Fruit fly (Drosophila melanogaster) whole organism, embryonic: ENCODE measurements around the gene JMJD4.

Experiments used
- Adf1 ChIP-seq: fragments of 200-800 bp; sonication (Bioruptor generic); IDR thresholded peaks from 2 replicates; pipeline ENCODE4 v1.3.6; 2022; ENCODE audit warnings: missing biosample characterization, missing genetic modification characterization
- Aef1 ChIP-seq: fragments of 200-800 bp; sonication (Bioruptor generic); IDR thresholded peaks from 3 replicates; pipeline ENCODE4 v1.3.6; 2022; ENCODE audit warnings: missing biosample characterization, missing genetic modification characterization
- Asciz ChIP-seq: fragments of 200-800 bp; sonication (Bioruptor generic); optimal IDR thresholded peaks from 2 replicates; lab custom pipeline; 2017; ENCODE audit warnings: missing biosample characterization, mild to moderate bottlenecking, missing genetic modification characterization, missing genetic modification reagents
- Bdp1 ChIP-seq: fragments of 200-800 bp; sonication (Bioruptor generic); optimal IDR thresholded peaks from 3 replicates; lab custom pipeline; 2016; ENCODE audit warnings: missing biosample characterization, missing genetic modification characterization
- CG10147 ChIP-seq: fragments of 200-800 bp; sonication (Bioruptor generic); optimal IDR thresholded peaks from 2 replicates; lab custom pipeline; 2019; ENCODE audit warnings: missing biosample characterization, mild to moderate bottlenecking, missing genetic modification characterization, moderate library complexity
- CG10959 ChIP-seq: fragments of 200-800 bp; sonication (Bioruptor generic); IDR thresholded peaks from 2 replicates; pipeline ENCODE4 v1.3.6; 2022; ENCODE audit warnings: missing biosample characterization, missing genetic modification characterization
- CG11398 ChIP-seq: fragments of 200-800 bp; sonication (Bioruptor generic); optimal IDR thresholded peaks from 2 replicates; lab custom pipeline; 2016; ENCODE audit warnings: missing biosample characterization, missing genetic modification characterization
- CG11504 ChIP-seq: fragments of 200-800 bp; sonication (Bioruptor generic); optimal IDR thresholded peaks from 3 replicates; lab custom pipeline; 2019; ENCODE audit warnings: missing biosample characterization, mild to moderate bottlenecking, missing genetic modification characterization, moderate library complexity
- CG12219 ChIP-seq: fragments of 200-800 bp; sonication (Bioruptor generic); optimal IDR thresholded peaks from 3 replicates; lab custom pipeline; 2018; ENCODE audit warnings: missing biosample characterization, mild to moderate bottlenecking, missing genetic modification characterization
- CG13624 ChIP-seq: fragments of 200-800 bp; sonication (Bioruptor generic); optimal IDR thresholded peaks from 2 replicates; lab custom pipeline; 2016; ENCODE audit warnings: missing biosample characterization, missing genetic modification characterization
- CG13775 ChIP-seq: fragments of 200-800 bp; sonication (Bioruptor generic); optimal IDR thresholded peaks from 3 replicates; lab custom pipeline; 2017; ENCODE audit warnings: missing biosample characterization, mild to moderate bottlenecking, missing genetic modification characterization
- CG15696 ChIP-seq: fragments of 200-800 bp; sonication (Bioruptor generic); optimal IDR thresholded peaks from 2 replicates; lab custom pipeline; 2019; ENCODE audit warnings: missing biosample characterization, mild to moderate bottlenecking, missing genetic modification characterization, moderate library complexity
- CG17359 ChIP-seq: fragments of 200-800 bp; sonication (Bioruptor generic); optimal IDR thresholded peaks from 3 replicates; lab custom pipeline; 2018; ENCODE audit warnings: missing biosample characterization, mild to moderate bottlenecking, missing genetic modification characterization, moderate library complexity
- CG17568 ChIP-seq: fragments of 200-800 bp; sonication (Bioruptor generic); optimal IDR thresholded peaks from 2 replicates; lab custom pipeline; 2018; ENCODE audit warnings: missing biosample characterization, mild to moderate bottlenecking, missing genetic modification characterization, moderate library complexity
- CG17912 ChIP-seq: fragments of 200-800 bp; sonication (Bioruptor generic); optimal IDR thresholded peaks from 2 replicates; lab custom pipeline; 2018; ENCODE audit warnings: missing biosample characterization, mild to moderate bottlenecking, missing genetic modification characterization
- CG2202 ChIP-seq: fragments of 200-800 bp; sonication (Bioruptor generic); optimal IDR thresholded peaks from 2 replicates; lab custom pipeline; 2018; ENCODE audit warnings: missing biosample characterization, mild to moderate bottlenecking, missing genetic modification characterization
- CG32532 ChIP-seq: fragments of 200-800 bp; sonication (Bioruptor generic); IDR thresholded peaks from 2 replicates; pipeline ENCODE4 v1.3.6; 2022; ENCODE audit warnings: missing biosample characterization, missing genetic modification characterization
- CG33213 ChIP-seq: fragments of 200-800 bp; sonication (Bioruptor generic); optimal IDR thresholded peaks from 3 replicates; lab custom pipeline; 2016; ENCODE audit warnings: missing biosample characterization, missing genetic modification characterization
- CG6272 ChIP-seq: fragments of 200-800 bp; sonication (Bioruptor generic); IDR thresholded peaks from 2 replicates; pipeline ENCODE4 v1.3.6; 2022; ENCODE audit warnings: missing biosample characterization, missing genetic modification characterization
- CG7372 ChIP-seq: fragments of 200-800 bp; sonication (Bioruptor generic); IDR thresholded peaks from 2 replicates; pipeline ENCODE4 v1.3.6; 2022; ENCODE audit warnings: missing biosample characterization, missing genetic modification characterization
- CG8388 ChIP-seq: fragments of 200-800 bp; sonication (Bioruptor generic); optimal IDR thresholded peaks from 2 replicates; lab custom pipeline; 2019; ENCODE audit warnings: missing biosample characterization, mild to moderate bottlenecking, missing genetic modification characterization, moderate library complexity
- CG8944 ChIP-seq: fragments of 200-800 bp; sonication (Bioruptor generic); optimal IDR thresholded peaks from 3 replicates; lab custom pipeline; 2016; ENCODE audit warnings: missing biosample characterization, missing genetic modification characterization
- CG9727 ChIP-seq: fragments of 200-800 bp; sonication (Bioruptor generic); optimal IDR thresholded peaks from 3 replicates; lab custom pipeline; 2017; ENCODE audit warnings: missing biosample characterization, mild to moderate bottlenecking, missing genetic modification characterization
- CG9797 ChIP-seq: fragments of 200-800 bp; sonication (Bioruptor generic); optimal IDR thresholded peaks from 3 replicates; lab custom pipeline; 2018; ENCODE audit warnings: missing biosample characterization, mild to moderate bottlenecking, missing genetic modification characterization
- Dll ChIP-seq: fragments of 200-800 bp; sonication (Bioruptor generic); IDR thresholded peaks from 4 replicates; pipeline ENCODE4 v1.3.6; 2022; ENCODE audit warnings: missing biosample characterization, missing genetic modification characterization; ENCODE audit not compliant: partially characterized antibody
- Doc2 ChIP-seq: fragments of 200-800 bp; sonication (Bioruptor generic); IDR thresholded peaks from 2 replicates; pipeline ENCODE4 v1.3.6; 2022; ENCODE audit warnings: missing biosample characterization, missing genetic modification characterization
- E2f1 ChIP-seq: fragments of 200-800 bp; sonication (Bioruptor generic); IDR thresholded peaks from 2 replicates; pipeline ENCODE4 v1.3.6; 2022; ENCODE audit warnings: missing biosample characterization, missing genetic modification characterization
- Gsc ChIP-seq: fragments of 200-800 bp; sonication (Bioruptor generic); IDR thresholded peaks from 2 replicates; pipeline ENCODE4 v1.3.6; 2022; ENCODE audit warnings: missing biosample characterization, missing genetic modification characterization
- Hr51 ChIP-seq, 2 experiments: fragments of 200-800 bp; sonication (Bioruptor generic); optimal IDR thresholded peaks; 2 replicates in 1 of 2; 3 replicates in 1 of 2; lab custom pipeline; 2016 to 2018; ENCODE audit warnings: missing biosample characterization in 2 of 2, missing genetic modification characterization in 2 of 2, mild to moderate bottlenecking in 1 of 2, moderate library complexity in 1 of 2
- Oaz ChIP-seq: fragments of 200-800 bp; sonication (Bioruptor generic); IDR thresholded peaks from 2 replicates; pipeline ENCODE4 v1.3.6; 2022; ENCODE audit warnings: missing biosample characterization, missing genetic modification characterization
- Six4 ChIP-seq: fragments of 200-800 bp; sonication (Bioruptor generic); optimal IDR thresholded peaks from 2 replicates; lab custom pipeline; 2016; ENCODE audit warnings: missing biosample characterization, missing genetic modification characterization
- YL-1 ChIP-seq: fragments of 200-800 bp; sonication (Bioruptor generic); optimal IDR thresholded peaks from 3 replicates; lab custom pipeline; 2017; ENCODE audit warnings: missing biosample characterization, mild to moderate bottlenecking, missing genetic modification characterization
- croc ChIP-seq: fragments of 200-800 bp; sonication (Bioruptor generic); conservative IDR thresholded peaks from 3 replicates; pipeline ENCODE4 v1.3.6; 2022; ENCODE audit warnings: missing biosample characterization, missing genetic modification characterization
- cwo ChIP-seq: fragments of 200-800 bp; sonication (Bioruptor generic); optimal IDR thresholded peaks from 3 replicates; lab custom pipeline; 2017; ENCODE audit warnings: missing biosample characterization, missing genetic modification characterization, mild to moderate bottlenecking, moderate library complexity, missing genetic modification reagents
- dimm ChIP-seq: fragments of 200-800 bp; sonication (Bioruptor generic); IDR thresholded peaks from 2 replicates; pipeline ENCODE4 v1.3.6; 2022; ENCODE audit warnings: missing biosample characterization, missing genetic modification characterization
- dysf ChIP-seq: fragments of 200-800 bp; sonication (Bioruptor generic); IDR thresholded peaks from 3 replicates; pipeline ENCODE4 v1.3.6; 2022; ENCODE audit warnings: missing biosample characterization, missing genetic modification characterization
- fd64A ChIP-seq: fragments of 200-800 bp; sonication (Bioruptor generic); optimal IDR thresholded peaks from 3 replicates; lab custom pipeline; 2018; ENCODE audit warnings: missing biosample characterization, mild to moderate bottlenecking, missing genetic modification characterization
- gsb ChIP-seq: fragments of 200-800 bp; sonication (Bioruptor generic); IDR thresholded peaks from 2 replicates; pipeline ENCODE4 v1.3.6; 2022; ENCODE audit warnings: missing biosample characterization, missing genetic modification characterization
- jigr1 ChIP-seq: fragments of 200-800 bp; sonication (Bioruptor generic); IDR thresholded peaks from 3 replicates; pipeline ENCODE4 v1.3.6; 2022; ENCODE audit warnings: missing biosample characterization, missing genetic modification characterization
- klu ChIP-seq: fragments of 200-800 bp; sonication (Bioruptor generic); IDR thresholded peaks from 2 replicates; pipeline ENCODE4 v1.3.6; 2022; ENCODE audit warnings: missing biosample characterization, missing genetic modification characterization
- lab ChIP-seq: fragments of 200-800 bp; sonication (Bioruptor generic); optimal IDR thresholded peaks from 3 replicates; lab custom pipeline; 2017; ENCODE audit warnings: missing biosample characterization, missing genetic modification characterization, mild to moderate bottlenecking, moderate library complexity, missing genetic modification reagents
- mld ChIP-seq: fragments of 200-800 bp; sonication (Bioruptor generic); IDR thresholded peaks from 3 replicates; pipeline ENCODE4 v1.3.6; 2022; ENCODE audit warnings: missing biosample characterization, missing genetic modification characterization; ENCODE audit not compliant: partially characterized antibody
- pan ChIP-seq, 4 experiments: fragments of >200 bp in 3 of 4; fragments of 200-800 bp in 1 of 4; sonication (Bioruptor generic) in 1 of 4; optimal IDR thresholded peaks in 3 of 4; IDR thresholded peaks in 1 of 4; 2 replicates each; pipeline versions ENCODE4 v1.3.6 to Lab custom; 2017 to 2022; ENCODE audit warnings: missing biosample characterization in 2 of 4, missing genetic modification characterization in 2 of 4, mixed read lengths in 1 of 4
- rib ChIP-seq: fragments of 200-800 bp; sonication (Bioruptor generic); IDR thresholded peaks from 2 replicates; pipeline ENCODE4 v1.3.6; 2022; ENCODE audit warnings: missing biosample characterization, missing genetic modification characterization
- ro ChIP-seq: fragments of 200-800 bp; sonication (Bioruptor generic); IDR thresholded peaks from 2 replicates; pipeline ENCODE4 v1.3.6; 2022; ENCODE audit warnings: missing biosample characterization, missing genetic modification characterization
- run ChIP-seq: fragments of 200-800 bp; sonication (Bioruptor generic); optimal IDR thresholded peaks from 3 replicates; lab custom pipeline; 2018; ENCODE audit warnings: missing biosample characterization, mild to moderate bottlenecking, missing genetic modification characterization
- tup ChIP-seq: fragments of 200-800 bp; sonication (Bioruptor generic); optimal IDR thresholded peaks from 2 replicates; lab custom pipeline; 2016; ENCODE audit warnings: missing biosample characterization, mild to moderate bottlenecking, missing genetic modification characterization, moderate library complexity
- twi ChIP-seq: fragments of 200-800 bp; optimal IDR thresholded peaks from 2 replicates; lab custom pipeline; 2019; ENCODE audit warnings: missing biosample characterization, mild to moderate bottlenecking, missing genetic modification characterization, moderate library complexity
- wor ChIP-seq: fragments of 200-800 bp; sonication (Bioruptor generic); IDR thresholded peaks from 2 replicates; pipeline ENCODE4 v1.3.6; 2022; ENCODE audit warnings: missing biosample characterization, missing genetic modification characterization
- zfh2 ChIP-seq: fragments of 200-800 bp; sonication (Bioruptor generic); optimal IDR thresholded peaks from 2 replicates; lab custom pipeline; 2016; ENCODE audit warnings: missing biosample characterization, missing genetic modification characterization

JMJD4 gene

DNA sequence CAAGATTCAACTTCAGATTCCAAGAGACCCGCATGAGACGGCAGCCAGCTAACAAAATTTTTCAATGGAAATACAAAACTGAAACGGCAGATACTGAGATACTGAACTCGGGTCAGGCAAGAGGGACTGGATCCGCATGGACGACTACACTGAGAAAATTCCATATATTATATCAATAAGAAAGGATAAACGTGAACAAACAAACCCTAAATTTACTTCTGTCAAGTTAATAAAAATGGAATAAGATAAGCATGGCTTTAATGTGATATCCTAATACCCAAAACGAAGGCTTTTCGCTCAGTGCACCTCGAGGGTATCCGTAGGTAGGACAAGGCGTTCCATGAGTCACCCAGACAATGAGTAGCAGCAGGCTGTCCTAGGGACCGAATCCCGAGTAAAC, 13.8 kb downstream of the JMJD4 start (continued):
- peak; percentile 84 for TF ChIP-seq CG11504 (tag; lab: Kevin White, UChicago)
- TF ChIP-seq CG11398: peak; percentile 79
- peak; percentile 76; the same call in 1 of the 2 replicates for TF ChIP-seq ro (GFP tag; lab: Robert Waterston, UW)
- peak; percentile 60 for TF ChIP-seq gsb
- peak; percentile 58 for TF ChIP-seq rib (GFP tag; lab: Robert Waterston, UW)
- TF ChIP-seq CG7372 (GFP tag; lab: Robert Waterston, UW): peak; percentile 70
- TF ChIP-seq CG6272 (GFP tag; lab: Robert Waterston, UW): peak; percentile 62; the same call in 1 of the 2 replicates
- TF ChIP-seq Doc2 (GFP tag; lab: Robert Waterston, UW): no peak
- TF ChIP-seq twi (tag; lab: Kevin White, UChicago): peak; percentile 84
- TF ChIP-seq Dll (GFP tag; lab: Robert Waterston, UW): no peak
- peak; percentile 89 for TF ChIP-seq CG13775 (GFP tag; lab: Kevin White, UChicago)
- peak; percentile 63 for TF ChIP-seq klu
- TF ChIP-seq pan (optimal IDR thresholded peaks at IDR 0.05; lab: Kevin White, UChicago): no peak
- peak in 1 of 2 experiments; percentile 79 for TF ChIP-seq pan (GFP tag; optimal IDR thresholded peaks at IDR 0.05 in 1 of 2, IDR thresholded peaks at IDR 0.05 in 1 of 2)
- peak; percentile 84 for TF ChIP-seq Six4 (GFP tag; lab: Kevin White, UChicago)
- TF ChIP-seq CG15696 (tag; lab: Kevin White, UChicago): peak; percentile 98
- TF ChIP-seq CG9797 (GFP tag; lab: Kevin White, UChicago): peak; percentile 20
- TF ChIP-seq CG17912 (GFP tag; lab: Kevin White, UChicago): no peak
- peak; percentile 83 for TF ChIP-seq CG8944 (GFP tag; lab: Kevin White, UChicago)
- TF ChIP-seq fd64A (GFP tag; lab: Kevin White, UChicago): no peak
- peak; percentile 12; the same call in 1 of the 2 replicates for TF ChIP-seq Adf1 (GFP tag; lab: Robert Waterston, UW)
- TF ChIP-seq Gsc (GFP tag; lab: Robert Waterston, UW): peak; percentile 72; the same call in 1 of the 2 replicates
- peak; percentile 71 for TF ChIP-seq zfh2 (GFP tag; lab: Kevin White, UChicago)
- peak; percentile 85 for TF ChIP-seq croc (GFP tag; lab: Robert Waterston, UW)
- TF ChIP-seq Bdp1 (GFP tag; lab: Kevin White, UChicago): peak; percentile 71
- peak; percentile 84 for TF ChIP-seq lab (GFP tag; lab: Kevin White, UChicago)
- peak; percentile 66 for TF ChIP-seq wor (GFP tag; lab: Robert Waterston, UW)
- peak; percentile 55 for TF ChIP-seq CG17568
- peak; percentile 69 for TF ChIP-seq CG12219 (GFP tag; lab: Kevin White, UChicago)
- peak; percentile 49; the same call in 1 of the 2 replicates for TF ChIP-seq Oaz (GFP tag; lab: Robert Waterston, UW)
- peak; percentile 88 for TF ChIP-seq CG8388
- TF ChIP-seq Hr51 (GFP tag; optimal IDR thresholded peaks at IDR 0.05; lab: Kevin White, UChicago): peak; percentile 76 to 91
- peak; percentile 82 for TF ChIP-seq CG2202 (tag; lab: Kevin White, UChicago)
- no peak for TF ChIP-seq jigr1 (GFP tag; lab: Robert Waterston, UW)
- no peak for TF ChIP-seq mld (GFP tag; lab: Robert Waterston, UW)
- peak; percentile 64 for TF ChIP-seq Aef1 (GFP tag; lab: Robert Waterston, UW)
- no peak for TF ChIP-seq YL-1 (GFP tag; lab: Kevin White, UChicago)
- peak; percentile 82 for TF ChIP-seq E2f1
- peak; percentile 44; the same call in 1 of the 2 replicates for TF ChIP-seq dimm (GFP tag; lab: Robert Waterston, UW)
- TF ChIP-seq CG32532 (GFP tag; lab: Robert Waterston, UW): peak; percentile 77
- TF ChIP-seq CG13624 (GFP tag; lab: Kevin White, UChicago): peak; percentile 79
- peak; percentile 42 for TF ChIP-seq CG10147
- TF ChIP-seq tup: peak; percentile 79
- peak; percentile 77 for TF ChIP-seq dysf (GFP tag; lab: Robert Waterston, UW)
- TF ChIP-seq cwo: no peak
- TF ChIP-seq Asciz (GFP tag; lab: Kevin White, UChicago): peak; percentile 55
- peak; percentile 98 for TF ChIP-seq CG9727 (GFP tag; lab: Kevin White, UChicago)
- no peak for TF ChIP-seq run (tag; lab: Kevin White, UChicago)
- peak; percentile 95 for TF ChIP-seq CG10959
- TF ChIP-seq CG33213: peak; percentile 60
- TF ChIP-seq CG17359: peak; percentile 76
